Fruit fly (Drosophila melanogaster): ENCODE results near the gene Blos4.

DNA sequence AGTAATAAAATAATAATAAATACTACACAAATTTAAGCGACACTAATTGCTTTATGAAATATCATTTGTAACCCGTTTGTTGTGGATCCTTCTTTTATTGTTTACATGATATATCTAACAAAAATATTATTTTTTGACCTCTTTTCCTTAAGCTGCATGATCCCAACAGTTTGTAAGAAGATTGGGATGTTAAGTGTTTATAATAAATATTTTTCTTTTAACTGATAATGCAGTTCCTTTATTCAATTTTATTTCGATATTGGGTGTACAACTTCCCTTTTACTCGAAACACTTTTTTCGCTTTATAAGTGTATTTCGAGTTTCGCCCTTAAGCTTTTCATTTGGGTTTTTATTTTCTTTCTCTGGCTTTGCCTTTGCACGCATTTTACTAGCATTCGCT is 25.3 kb upstream of the Blos4 start:
- TF ChIP-seq Dll (optimal IDR thresholded peaks at IDR 0.05) (no peak), CG8478 (optimal IDR thresholded peaks at IDR 0.05) (no peak), psq (optimal IDR thresholded peaks at IDR 0.05) (no peak)

Data from whole organism.